Worm (Caenorhabditis elegans): Measurements from ENCODE around the gene T24F1.4.

- TF ChIP-seq ztf-23 (GFP tag; IDR thresholded peaks at IDR 0.05) = no peak
- TF ChIP-seq ztf-29 (GFP tag; IDR thresholded peaks at IDR 0.05) = no peak
- TF ChIP-seq tab-1 (GFP tag; IDR thresholded peaks at IDR 0.05) = no peak
- no peak for TF ChIP-seq T22C8.4 (GFP tag; IDR thresholded peaks at IDR 0.05)
- TF ChIP-seq med-1 (GFP tag; optimal IDR thresholded peaks at IDR 0.05; ENCODE audit: insufficient read depth) = no peak
- TF ChIP-seq ref-1 (GFP tag; conservative IDR thresholded peaks at IDR 0.05) = no peak
- TF ChIP-seq klf-2 (GFP tag; conservative IDR thresholded peaks at IDR 0.05) = no peak
- no peak for TF ChIP-seq flt-1 (GFP tag; IDR thresholded peaks at IDR 0.05)
Observed at ce11 chrII:11293433-11293832, 20.6 kb downstream of the T24F1.4 start, which contains the start of gene C47G2.4.
